Worm (Caenorhabditis elegans): ENCODE measurements around the gene C08B6.8.

C08B6.8 gene

DNA sequence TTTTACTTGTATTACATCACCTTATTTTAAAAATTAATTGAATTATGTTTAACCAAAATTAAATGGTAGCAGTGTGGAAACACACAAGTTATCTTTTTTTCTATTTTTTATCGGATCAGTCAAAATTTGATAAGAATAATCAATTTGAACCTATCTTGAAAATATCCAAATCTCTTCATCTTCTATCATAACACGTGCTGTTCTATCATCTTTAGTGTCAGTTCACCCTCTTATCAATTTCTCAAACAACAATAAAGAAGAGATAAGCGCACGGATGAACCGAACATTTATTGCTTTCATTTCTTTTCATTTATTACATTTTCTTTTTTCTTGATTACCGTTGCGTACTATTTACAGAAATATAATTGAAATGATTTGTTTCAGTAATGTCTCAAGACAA, 47.3 kb upstream of the C08B6.8 start, which contains the start of gene R04B5.5 (continued):
- TF ChIP-seq Y48G9A.11 (GFP tag; IDR thresholded peaks at IDR 0.05) (no peak), nhr-76 (tag; optimal IDR thresholded peaks at IDR 0.05) (no peak), spr-3 (GFP tag; optimal IDR thresholded peaks at IDR 0.05) (no peak), aha-1 (tag) (no peak), daf-12 (tag; optimal IDR thresholded peaks at IDR 0.05) (no peak), hmg-1.1 (GFP tag; IDR thresholded peaks at IDR 0.05) (no peak), lir-3 (tag; optimal IDR thresholded peaks at IDR 0.05) (no peak), ceh-82 (tag; optimal IDR thresholded peaks at IDR 0.05) (no peak), F37D6.2 (tag; optimal IDR thresholded peaks at IDR 0.05) (no peak), zip-11 (GFP tag; IDR thresholded peaks at IDR 0.05) (no peak), vab-7 (GFP tag; IDR thresholded peaks at IDR 0.05) (no peak), ces-1 (GFP tag; optimal IDR thresholded peaks at IDR 0.05) (no peak), jun-1 (tag; optimal IDR thresholded peaks at IDR 0.05) (no peak), ceh-62 (tag; optimal IDR thresholded peaks at IDR 0.05) (no peak), daf-19 (GFP tag; conservative IDR thresholded peaks at IDR 0.05) (no peak), dmd-8 (GFP tag; IDR thresholded peaks at IDR 0.05) (no peak), unc-39 (tag; optimal IDR thresholded peaks at IDR 0.05) (no peak), lin-13 (GFP tag; optimal IDR thresholded peaks at IDR 0.05) (no peak), F26F4.8 (GFP tag; conservative IDR thresholded peaks at IDR 0.05) (no peak), zfp-2 (tag; optimal IDR thresholded peaks at IDR 0.05) (no peak), mep-1 (tag; optimal IDR thresholded peaks at IDR 0.05) (peak; percentile 13), ztf-11 (tag; optimal IDR thresholded peaks at IDR 0.05) (no peak), lim-7 (GFP tag; IDR thresholded peaks at IDR 0.05) (no peak), madf-5 (GFP tag; IDR thresholded peaks at IDR 0.05) (no peak), F49E8.2 (tag; optimal IDR thresholded peaks at IDR 0.05; ENCODE audit: borderline replicate concordance) (no peak), ceh-44 (GFP tag; IDR thresholded peaks at IDR 0.05) (no peak), fos-1 (tag; optimal IDR thresholded peaks at IDR 0.05) (no peak)

DNA sequence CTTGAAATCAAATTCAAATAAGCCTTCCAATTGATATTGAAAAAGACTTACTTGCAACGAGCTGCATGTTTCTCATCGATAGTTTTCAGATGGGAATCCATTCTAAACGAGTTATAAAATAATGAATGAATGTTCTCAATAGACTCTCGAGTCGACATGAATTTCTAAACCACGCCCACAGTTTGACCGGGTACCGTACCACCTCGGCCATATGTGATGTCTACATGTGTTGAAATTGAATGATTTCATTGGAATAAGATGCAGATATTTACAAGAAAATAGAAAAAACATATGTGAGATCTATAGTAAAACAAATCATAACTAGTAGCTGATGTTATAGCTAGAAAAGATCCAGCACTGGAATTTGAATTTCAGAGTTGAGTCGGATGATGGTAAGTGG, 44.0 kb upstream of the C08B6.8 start, which contains the start of gene R04B5.7:
R04B5.7 (minus strand) TSS at position 101 of the 400 bp plus-strand sequence.
- TF ChIP-seq cey-2 (tag; optimal IDR thresholded peaks at IDR 0.05; ENCODE audit: borderline replicate concordance, insufficient read depth): no peak
- peak in 1 of 2 experiments; percentile 19 for TF ChIP-seq unc-62 (GFP tag; optimal IDR thresholded peaks at IDR 0.05 in 1 of 2)
- no peak for TF ChIP-seq unc-62 (tag; optimal IDR thresholded peaks at IDR 0.05)

DNA sequence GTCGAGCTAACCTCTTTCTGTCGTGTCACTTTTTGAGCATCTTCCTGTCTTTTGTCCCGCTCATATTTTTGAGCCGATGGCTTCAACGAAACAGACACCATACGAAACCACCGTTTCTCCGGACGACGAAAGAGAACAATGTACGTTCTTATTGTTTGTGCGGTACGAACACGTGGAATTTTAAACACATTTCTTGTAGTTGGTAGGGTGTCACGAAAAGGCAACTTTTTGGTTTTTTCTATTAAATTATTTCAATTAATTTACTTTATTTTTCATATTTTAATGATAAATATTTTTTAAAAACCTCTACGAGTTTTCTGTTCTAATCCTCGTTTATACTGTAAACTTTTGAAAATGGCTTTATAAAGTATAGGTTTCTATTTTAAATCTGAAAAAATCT, 43.3 kb upstream of the C08B6.8 start, which contains the start of gene R04B5.11:
R04B5.11 (minus strand) TSS at position 101 of the 400 bp plus-strand sequence.
- no peak for TF ChIP-seq duxl-1 (tag; optimal IDR thresholded peaks at IDR 0.05; ENCODE audit: poor library complexity)
- no peak for TF ChIP-seq mdt-29 (GFP tag; IDR thresholded peaks at IDR 0.05)

DNA sequence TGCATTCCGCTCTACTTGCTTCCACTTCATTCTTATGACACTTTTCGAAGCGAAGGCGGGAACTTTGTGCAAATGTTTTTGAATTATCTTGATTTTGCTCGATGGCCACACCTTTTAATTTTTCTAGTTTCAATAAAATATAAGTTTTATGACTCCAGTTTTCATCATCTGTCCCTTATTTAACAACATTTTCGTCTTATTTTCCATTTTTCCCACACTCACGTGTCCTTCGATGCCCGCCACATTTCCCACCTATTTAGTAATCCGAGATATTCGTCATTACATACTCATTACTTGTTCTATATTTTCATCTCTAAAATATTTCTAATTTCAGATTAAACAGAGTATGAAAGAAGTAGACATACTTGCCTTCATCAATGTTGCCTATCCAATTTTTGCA, 40.1 kb upstream of the C08B6.8 start, which contains the start of gene srd-49:
srd-49 (plus strand) TSS at position 301 of the 400 bp plus-strand sequence.
- TF ChIP-seq dmd-9 (GFP tag; IDR thresholded peaks at IDR 0.05) (no peak), F44E2.7 (GFP tag; IDR thresholded peaks at IDR 0.05) (no peak), hmg-1.1 (GFP tag; IDR thresholded peaks at IDR 0.05) (no peak), ztf-7 (tag; optimal IDR thresholded peaks at IDR 0.05) (no peak), zip-2 (tag; optimal IDR thresholded peaks at IDR 0.05) (no peak), lin-39 (tag; optimal IDR thresholded peaks at IDR 0.05) (no peak), set-16 (GFP tag; IDR thresholded peaks at IDR 0.05) (no peak), unc-62 (GFP tag; optimal IDR thresholded peaks at IDR 0.05 in 1 of 2) (no peak), unc-62 (tag; optimal IDR thresholded peaks at IDR 0.05) (no peak), D1046.2 (GFP tag; IDR thresholded peaks at IDR 0.05) (no peak), mxl-3 (GFP tag; optimal IDR thresholded peaks at IDR 0.05) (no peak), zag-1 (tag; optimal IDR thresholded peaks at IDR 0.05) (no peak), dmd-6 (GFP tag; IDR thresholded peaks at IDR 0.05) (no peak), F10B5.3 (tag; optimal IDR thresholded peaks at IDR 0.05) (no peak)

Data from whole organism, L4 larva.